Fruit fly (Drosophila melanogaster): ENCODE measurements around the gene CG10591.

CG10591 gene

DNA sequence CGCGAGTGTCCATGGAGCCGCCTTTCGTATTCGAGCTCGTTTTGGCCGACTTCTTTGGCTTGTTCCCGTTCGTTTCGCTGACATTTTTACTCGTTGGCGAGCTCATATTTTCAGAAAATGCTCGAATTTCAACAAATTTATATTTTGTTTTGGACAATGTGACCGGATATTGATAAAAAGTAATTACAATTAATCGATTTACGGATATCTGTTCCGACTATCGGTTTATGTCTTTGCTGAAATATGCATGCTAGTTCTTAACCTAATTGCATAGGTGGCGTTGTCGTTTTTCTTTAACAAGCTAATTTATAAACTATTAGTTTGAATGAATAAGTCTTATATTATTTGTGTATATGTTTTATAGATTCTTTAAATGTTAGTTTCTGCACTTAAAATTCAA lies 8.6 kb upstream of the CG10591 start, which contains the start of gene Eaf6 (continued):
- TF ChIP-seq CG6791 (GFP tag; IDR thresholded peaks at IDR 0.05; ENCODE audit: partially characterized antibody): peak; percentile 45; the same call in 1 of the 3 replicates
- peak; percentile 86 for TF ChIP-seq MBD-R2 (GFP tag; IDR thresholded peaks at IDR 0.05)
- TF ChIP-seq Ptx1 (GFP tag; IDR thresholded peaks at IDR 0.05): no peak
- no peak for TF ChIP-seq CG13775 (GFP tag; optimal IDR thresholded peaks at IDR 0.05)
- no peak for TF ChIP-seq tll (GFP tag; optimal IDR thresholded peaks at IDR 0.05)
- TF ChIP-seq CG13287 (GFP tag; IDR thresholded peaks at IDR 0.05; ENCODE audit: partially characterized antibody): peak; percentile 62
- TF ChIP-seq CoRest (tag; optimal IDR thresholded peaks at IDR 0.05): peak; percentile 15
- peak; percentile 10 for TF ChIP-seq sens (GFP tag)
- TF ChIP-seq abd-A (tag; optimal IDR thresholded peaks at IDR 0.05): peak; percentile 84
- TF ChIP-seq CG9797 (GFP tag; optimal IDR thresholded peaks at IDR 0.05): peak; percentile 56
- no peak for TF ChIP-seq bowl (GFP tag; IDR thresholded peaks at IDR 0.05)
- TF ChIP-seq gfzf (GFP tag; optimal IDR thresholded peaks at IDR 0.05): peak; percentile 80
- peak; percentile 40 for TF ChIP-seq CG10267 (tag; optimal IDR thresholded peaks at IDR 0.05)
- 0 out of 2 replicates have a peak, but pooled peaks have one; percentile 20 for TF ChIP-seq bbx (GFP tag; IDR thresholded peaks at IDR 0.05; ENCODE audit: partially characterized antibody)
- peak; percentile 33; the same call in 1 of the 3 replicates for TF ChIP-seq CG34224 (GFP tag; IDR thresholded peaks at IDR 0.05; ENCODE audit: partially characterized antibody)
- TF ChIP-seq Dfd (GFP tag; optimal IDR thresholded peaks at IDR 0.05): no peak
- TF ChIP-seq CG17829 (tag; optimal IDR thresholded peaks at IDR 0.05): peak; percentile 1
- no peak for TF ChIP-seq ac (GFP tag; optimal IDR thresholded peaks at IDR 0.05)
- peak; percentile 61 for TF ChIP-seq YL-1 (GFP tag; optimal IDR thresholded peaks at IDR 0.05)
- TF ChIP-seq wek (GFP tag; optimal IDR thresholded peaks at IDR 0.05): no peak
- peak; percentile 58 for TF ChIP-seq CG12659 (GFP tag; optimal IDR thresholded peaks at IDR 0.05)
- no peak for TF ChIP-seq CG3281 (GFP tag; optimal IDR thresholded peaks at IDR 0.05)
- TF ChIP-seq knrl (GFP tag; IDR thresholded peaks at IDR 0.05; ENCODE audit: partially characterized antibody): peak; percentile 54; the same call in 2 of the 3 replicates
- peak; percentile 88 for TF ChIP-seq Dref (GFP tag; IDR thresholded peaks at IDR 0.05)
- TF ChIP-seq D (optimal IDR thresholded peaks at IDR 0.05): no peak
- no peak for TF ChIP-seq D (GFP tag; optimal IDR thresholded peaks at IDR 0.05)
- peak; percentile 45 for TF ChIP-seq nmo (GFP tag; optimal IDR thresholded peaks at IDR 0.05)
- no peak for TF ChIP-seq CG16779 (GFP tag; IDR thresholded peaks at IDR 0.05)
- no peak for TF ChIP-seq CG16863 (GFP tag; optimal IDR thresholded peaks at IDR 0.05)
- peak; percentile 55; the same call in 1 of the 2 replicates for TF ChIP-seq vvl (GFP tag; IDR thresholded peaks at IDR 0.05)
- TF ChIP-seq CG7839 (tag; optimal IDR thresholded peaks at IDR 0.05): peak; percentile 24
- TF ChIP-seq sug (tag; optimal IDR thresholded peaks at IDR 0.05): peak; percentile 36
- TF ChIP-seq Dll (GFP tag; IDR thresholded peaks at IDR 0.05; ENCODE audit: partially characterized antibody): peak; percentile 53; the same call in 2 of the 4 replicates
- TF ChIP-seq pzg (GFP tag; optimal IDR thresholded peaks at IDR 0.05): peak; percentile 70
- peak; percentile 30 for TF ChIP-seq phol (tag; optimal IDR thresholded peaks at IDR 0.05)
- TF ChIP-seq Sry-δ (GFP tag; optimal IDR thresholded peaks at IDR 0.05): peak; percentile 32
- peak; percentile 49 for TF ChIP-seq CG14710 (tag; optimal IDR thresholded peaks at IDR 0.05)
- TF ChIP-seq CG1603 (tag; optimal IDR thresholded peaks at IDR 0.05): peak; percentile 33
- TF ChIP-seq B-H2 (GFP tag; optimal IDR thresholded peaks at IDR 0.05): peak; percentile 52

DNA sequence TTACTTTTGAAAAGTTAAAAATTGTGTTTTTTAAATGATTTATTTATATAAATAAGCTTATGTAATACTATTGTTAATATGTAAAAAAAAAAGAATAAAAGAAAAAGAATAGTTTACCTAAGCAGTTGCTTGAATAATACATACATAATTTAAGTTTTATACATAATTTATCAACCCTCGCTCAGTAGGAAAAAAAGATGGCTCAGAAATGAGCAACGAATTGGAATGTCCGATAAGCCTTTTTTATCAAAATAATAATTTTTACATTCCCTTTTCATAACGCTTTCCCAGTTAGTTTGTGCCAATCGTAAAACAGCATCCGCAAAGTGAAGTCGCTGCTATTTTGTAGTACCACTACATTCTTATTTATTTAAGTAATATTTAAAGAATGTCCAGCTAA lies 5.0 kb upstream of the CG10591 start, which contains the start of gene mthl2:
TSS of gene mthl2 (plus strand) at position 301 of the 400 bp plus-strand sequence.
- TF ChIP-seq phol (tag; optimal IDR thresholded peaks at IDR 0.05): no peak
- TF ChIP-seq Spps (tag; optimal IDR thresholded peaks at IDR 0.05): no peak
- TF ChIP-seq CG43689 (GFP tag; IDR thresholded peaks at IDR 0.05): no peak
- no peak for TF ChIP-seq Adf1 (GFP tag; IDR thresholded peaks at IDR 0.05)
- TF ChIP-seq CG6765 (GFP tag; optimal IDR thresholded peaks at IDR 0.05): no peak
- TF ChIP-seq fd64A (GFP tag; optimal IDR thresholded peaks at IDR 0.05): no peak
- no peak for TF ChIP-seq row (GFP tag; IDR thresholded peaks at IDR 0.05)
- TF ChIP-seq hkb (optimal IDR thresholded peaks at IDR 0.05): no peak
- no peak for TF ChIP-seq hkb (GFP tag; IDR thresholded peaks at IDR 0.05)
- TF ChIP-seq NC2α (GFP tag; optimal IDR thresholded peaks at IDR 0.05): no peak
- no peak for TF ChIP-seq Pdp1 (GFP tag; optimal IDR thresholded peaks at IDR 0.05)
- TF ChIP-seq Myb (GFP tag; optimal IDR thresholded peaks at IDR 0.05): no peak
- TF ChIP-seq slp2 (GFP tag; optimal IDR thresholded peaks at IDR 0.05): no peak
- no peak for TF ChIP-seq pita (GFP tag; optimal IDR thresholded peaks at IDR 0.05)
- no peak for TF ChIP-seq Elba2 (GFP tag; optimal IDR thresholded peaks at IDR 0.05)
